Worm (Caenorhabditis elegans) whole organism, L4 larva: ENCODE measurements around the gene Y49F6B.19.

Experiments
- F10B5.3 ChIP-seq: sonication (generic microtip); optimal IDR thresholded peaks from 2 replicates; lab custom pipeline; 2016; ENCODE audit warnings: mild to moderate bottlenecking, missing genetic modification characterization, missing compliant biosample characterization
- R02D3.7 ChIP-seq: fragments of 150-350 bp; sonication (generic microtip); optimal IDR thresholded peaks from 3 replicates; lab custom pipeline; 2014; ENCODE audit warnings: missing biosample characterization, missing genetic modification characterization
- T20F7.1 ChIP-seq: fragments of 200-800 bp; sonication (Bioruptor generic); optimal IDR thresholded peaks from 2 replicates; lab custom pipeline; 2018; ENCODE audit warnings: mild to moderate bottlenecking, missing genetic modification characterization, missing compliant biosample characterization
- Y105C5A.15 ChIP-seq: fragments of 200-800 bp; sonication (Bioruptor generic); IDR thresholded peaks from 2 replicates; pipeline ENCODE4 v1.3.6; 2022; ENCODE audit warnings: missing genetic modification characterization, missing compliant biosample characterization
- Y48G9A.11 ChIP-seq: fragments of 200-800 bp; sonication (Bioruptor generic); IDR thresholded peaks from 2 replicates; pipeline ENCODE4 v1.3.6; 2022; ENCODE audit warnings: missing genetic modification reagents, missing genetic modification characterization, missing compliant biosample characterization
- ZK546.5 ChIP-seq, 2 experiments: sonication (generic microtip); optimal IDR thresholded peaks; 2 replicates each; lab custom pipeline; 2017; ENCODE audit warnings: missing biosample characterization in 2 of 2, missing genetic modification characterization in 2 of 2
- aha-1 ChIP-seq: fragments of 150-350 bp; peaks from one replicate; lab custom pipeline; 2014; ENCODE audit warnings: missing biosample characterization, missing genetic modification characterization
- ceh-44 ChIP-seq: fragments of 200-800 bp; sonication (Bioruptor generic); IDR thresholded peaks from 2 replicates; pipeline ENCODE4 v1.3.6; 2022; ENCODE audit warnings: missing genetic modification reagents, missing genetic modification characterization, missing compliant biosample characterization
- ceh-62 ChIP-seq: sonication (generic microtip); optimal IDR thresholded peaks from 2 replicates; lab custom pipeline; 2017; ENCODE audit warnings: missing biosample characterization, missing genetic modification characterization
- ceh-82 ChIP-seq: sonication (generic microtip); optimal IDR thresholded peaks from 2 replicates; lab custom pipeline; 2017; ENCODE audit warnings: missing biosample characterization, missing genetic modification characterization
- cey-2 ChIP-seq: sonication (generic microtip); optimal IDR thresholded peaks from 3 replicates; lab custom pipeline; 2017; ENCODE audit warnings: missing genetic modification characterization, mild to moderate bottlenecking, missing compliant biosample characterization, antibody characterized with exemption, borderline replicate concordance; ENCODE audit not compliant: insufficient read depth
- dmd-6 ChIP-seq: fragments of 200-800 bp; sonication (Bioruptor generic); IDR thresholded peaks from 2 replicates; pipeline ENCODE4 v1.3.6; 2022; ENCODE audit warnings: missing genetic modification reagents, missing genetic modification characterization, missing compliant biosample characterization
- dmd-8 ChIP-seq: fragments of 200-800 bp; sonication (Bioruptor generic); IDR thresholded peaks from 2 replicates; pipeline ENCODE4 v1.3.6; 2022; ENCODE audit warnings: missing genetic modification characterization, missing compliant biosample characterization
- dpl-1 ChIP-seq: fragments of 150-350 bp; optimal IDR thresholded peaks from 2 replicates; lab custom pipeline; 2014; ENCODE audit warnings: missing biosample characterization, missing genetic modification reagents, missing genetic modification characterization
- egl-27 ChIP-seq: sonication (generic microtip); optimal IDR thresholded peaks from 3 replicates; lab custom pipeline; 2017; ENCODE audit warnings: missing biosample characterization, missing genetic modification reagents, missing genetic modification characterization
- egl-43 ChIP-seq: fragments of 200-800 bp; sonication (Bioruptor generic); IDR thresholded peaks from 2 replicates; pipeline ENCODE4 v1.3.6; 2022; ENCODE audit warnings: missing genetic modification reagents, missing genetic modification characterization, missing compliant biosample characterization
- fkh-10 ChIP-seq: fragments of 150-350 bp; optimal IDR thresholded peaks from 2 replicates; lab custom pipeline; 2014; ENCODE audit warnings: missing biosample characterization, missing genetic modification reagents, missing genetic modification characterization
- fos-1 ChIP-seq: fragments of 150-350 bp; optimal IDR thresholded peaks from 2 replicates; lab custom pipeline; 2014; ENCODE audit warnings: missing biosample characterization, missing genetic modification characterization
- gei-8 ChIP-seq: fragments of 200-800 bp; sonication (Bioruptor generic); optimal IDR thresholded peaks from 2 replicates; lab custom pipeline; 2018; ENCODE audit warnings: mild to moderate bottlenecking, missing genetic modification characterization, missing compliant biosample characterization
- hlh-30 ChIP-seq: sonication (generic microtip); optimal IDR thresholded peaks from 2 replicates; lab custom pipeline; 2017; ENCODE audit warnings: antibody characterized with exemption, mild to moderate bottlenecking, missing genetic modification characterization, missing compliant biosample characterization; ENCODE audit not compliant: insufficient read depth
- hmg-1.1 ChIP-seq: fragments of 200-800 bp; sonication (Bioruptor generic); IDR thresholded peaks from 2 replicates; pipeline ENCODE4 v1.3.6; 2022; ENCODE audit warnings: missing genetic modification reagents, missing genetic modification characterization, missing compliant biosample characterization
- lim-7 ChIP-seq: fragments of 200-800 bp; sonication (Bioruptor generic); IDR thresholded peaks from 2 replicates; pipeline ENCODE4 v1.3.6; 2022; ENCODE audit warnings: missing genetic modification characterization, missing compliant biosample characterization
- lin-1 ChIP-seq: fragments of 200-800 bp; sonication (Bioruptor generic); IDR thresholded peaks from 2 replicates; pipeline ENCODE4 v1.3.6; 2022; ENCODE audit warnings: missing genetic modification reagents, missing genetic modification characterization, missing compliant biosample characterization
- lin-15B ChIP-seq: fragments of 150-350 bp; sonication (generic microtip); optimal IDR thresholded peaks from 3 replicates; lab custom pipeline; 2014; ENCODE audit warnings: missing biosample characterization, missing genetic modification characterization
- lin-29 ChIP-seq: fragments of 200-800 bp; sonication (Bioruptor generic); IDR thresholded peaks from 2 replicates; pipeline ENCODE4 v1.3.6; 2022; ENCODE audit warnings: missing genetic modification reagents, missing genetic modification characterization, missing compliant biosample characterization
- lin-39 ChIP-seq: fragments of 150-350 bp; optimal IDR thresholded peaks from 2 replicates; lab custom pipeline; 2014; ENCODE audit warnings: missing biosample characterization, missing genetic modification reagents, missing genetic modification characterization
- lir-3 ChIP-seq: sonication (generic microtip); optimal IDR thresholded peaks from 2 replicates; lab custom pipeline; 2016; ENCODE audit warnings: mild to moderate bottlenecking, missing genetic modification characterization, missing compliant biosample characterization
- lsy-2 ChIP-seq, 2 experiments: fragments of 150-350 bp in 1 of 2; sonication (generic microtip) in 1 of 2; optimal IDR thresholded peaks; 2 replicates each; lab custom pipeline; 2014 to 2017; ENCODE audit warnings: missing biosample characterization in 2 of 2, missing genetic modification characterization in 2 of 2
- mdl-1 ChIP-seq, 2 experiments: fragments of 150-350 bp in 1 of 2; sonication (generic microtip) in 1 of 2; optimal IDR thresholded peaks; 2 replicates each; lab custom pipeline; 2014 to 2017; ENCODE audit warnings: missing biosample characterization in 2 of 2, missing genetic modification characterization in 2 of 2
- mdt-29 ChIP-seq: fragments of 200-800 bp; sonication (Bioruptor generic); IDR thresholded peaks from 2 replicates; pipeline ENCODE4 v1.3.6; 2022; ENCODE audit warnings: missing genetic modification reagents, missing genetic modification characterization, missing compliant biosample characterization
- mep-1 ChIP-seq: fragments of 150-350 bp; sonication (generic microtip); optimal IDR thresholded peaks from 3 replicates; lab custom pipeline; 2014; ENCODE audit warnings: missing biosample characterization, missing genetic modification characterization
- mxl-2 ChIP-seq: fragments of 200-800 bp; sonication (Bioruptor generic); conservative IDR thresholded peaks from 2 replicates; pipeline ENCODE4 v1.3.6; 2022; ENCODE audit warnings: missing genetic modification reagents, missing genetic modification characterization, missing compliant biosample characterization
- nhr-111 ChIP-seq: fragments of 200-800 bp; sonication (Bioruptor generic); optimal IDR thresholded peaks from 2 replicates; lab custom pipeline; 2018; ENCODE audit warnings: mild to moderate bottlenecking, missing genetic modification characterization, missing compliant biosample characterization
- nhr-6 ChIP-seq: fragments of 150-350 bp; optimal IDR thresholded peaks from 2 replicates; lab custom pipeline; 2014; ENCODE audit warnings: missing biosample characterization, missing genetic modification characterization
- pha-4 ChIP-seq, 2 experiments: fragments of 150-350 bp in 1 of 2; fragments of 200-800 bp in 1 of 2; sonication (Bioruptor generic) in 1 of 2; IDR thresholded peaks in 1 of 2; optimal IDR thresholded peaks in 1 of 2; 2 replicates each; pipeline versions ENCODE4 v1.3.6 to Lab custom; 2014 to 2022; ENCODE audit warnings: missing genetic modification characterization in 2 of 2, missing genetic modification reagents in 2 of 2, missing biosample characterization in 1 of 2, missing compliant biosample characterization in 1 of 2
- php-3 ChIP-seq: fragments of 200-800 bp; sonication (Bioruptor generic); IDR thresholded peaks from 2 replicates; pipeline ENCODE4 v1.3.6; 2022; ENCODE audit warnings: missing genetic modification reagents, missing genetic modification characterization, missing compliant biosample characterization
- saeg-2 ChIP-seq: fragments of 200-800 bp; sonication (Bioruptor generic); IDR thresholded peaks from 2 replicates; pipeline ENCODE4 v1.3.6; 2022; ENCODE audit warnings: missing genetic modification reagents, missing genetic modification characterization, missing compliant biosample characterization
- sdz-12 ChIP-seq: fragments of 200-800 bp; sonication (Bioruptor generic); optimal IDR thresholded peaks from 2 replicates; lab custom pipeline; 2018; ENCODE audit warnings: mild to moderate bottlenecking, missing genetic modification characterization, missing compliant biosample characterization
- skn-1 ChIP-seq: fragments of 150-350 bp; optimal IDR thresholded peaks from 2 replicates; lab custom pipeline; 2014; ENCODE audit warnings: missing biosample characterization, missing genetic modification characterization
- snpc-4 ChIP-seq: fragments of 150-350 bp; optimal IDR thresholded peaks from 2 replicates; lab custom pipeline; 2014; ENCODE audit warnings: missing biosample characterization, missing genetic modification characterization
- spr-1 ChIP-seq: sonication (generic microtip); optimal IDR thresholded peaks from 2 replicates; lab custom pipeline; 2016; ENCODE audit warnings: mild to moderate bottlenecking, missing genetic modification characterization, missing compliant biosample characterization
- spr-3 ChIP-seq: fragments of 200-800 bp; sonication (Bioruptor generic); optimal IDR thresholded peaks from 2 replicates; lab custom pipeline; 2018; ENCODE audit warnings: mild to moderate bottlenecking, missing genetic modification characterization, missing compliant biosample characterization
- tag-97 ChIP-seq: fragments of 200-800 bp; sonication (Bioruptor generic); IDR thresholded peaks from 2 replicates; pipeline ENCODE4 v1.3.6; 2022; ENCODE audit warnings: missing genetic modification characterization, missing compliant biosample characterization
- unc-62 ChIP-seq, 3 experiments: fragments of 150-350 bp in 1 of 3; sonication (generic microtip); optimal IDR thresholded peaks in 2 of 3; peaks in 1 of 3; 1 replicate in 1 of 3; 2 replicates in 2 of 3; lab custom pipeline; 2014 to 2017; ENCODE audit warnings: missing biosample characterization in 3 of 3, missing genetic modification characterization in 3 of 3, missing genetic modification reagents in 3 of 3, missing genotype in 1 of 3

The Y49F6B.19 gene

DNA sequence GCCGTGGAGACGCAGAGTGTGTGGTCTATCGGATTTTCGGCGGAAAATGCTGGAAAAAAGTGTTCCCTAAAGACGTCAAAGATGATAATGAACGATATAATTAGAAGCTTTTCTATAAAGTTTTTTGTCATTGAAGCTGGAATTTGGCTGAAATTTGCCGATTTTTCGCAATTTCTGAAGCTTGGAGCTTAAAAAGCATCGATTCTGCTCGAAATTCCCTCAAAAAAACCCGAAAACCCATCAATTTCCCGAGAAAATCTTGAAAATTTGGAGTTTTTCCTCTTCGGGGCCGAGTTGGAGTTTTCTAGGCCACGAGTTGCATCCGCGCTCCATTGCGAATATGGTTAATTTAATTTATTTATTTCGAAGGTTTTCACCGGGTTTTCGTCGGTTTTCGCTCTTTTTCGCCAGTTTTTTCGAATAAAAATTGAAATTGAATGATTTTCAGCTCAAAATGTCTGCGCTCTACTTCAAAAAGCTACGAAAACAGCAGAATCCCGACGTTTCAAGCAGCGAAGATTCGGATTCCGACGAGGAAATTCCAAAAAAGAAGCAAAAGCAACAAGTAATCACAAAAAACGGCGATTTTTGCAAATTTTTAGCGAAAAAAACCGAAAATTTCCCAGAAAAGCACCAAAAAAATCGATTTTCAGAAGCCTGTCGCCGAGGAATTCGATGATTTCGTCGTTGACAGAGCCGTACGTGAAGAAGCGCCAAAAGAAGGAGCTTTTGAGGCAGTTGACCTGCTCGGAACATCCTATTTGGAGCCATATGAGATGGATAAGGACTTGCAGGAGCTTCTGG is 9.4 kb downstream of the Y49F6B.19 start, which contains the start of the genes col-71 and Y49F6B.2 (continued):
- TF ChIP-seq ceh-62 (no peak), dmd-6 (GFP tag; lab: Robert Waterston, UW) (peak; percentile 45), fos-1 (tag; lab: Kevin White, UChicago) (no peak), lim-7 (GFP tag; lab: Robert Waterston, UW) (no peak), hmg-1.1 (GFP tag; lab: Robert Waterston, UW) (0 out of 2 replicates have a peak, but pooled peaks have one; percentile 36), aha-1 (tag; lab: Kevin White, UChicago) (no peak), mxl-2 (GFP tag; lab: Robert Waterston, UW) (no peak), lin-15B (tag; lab: Kevin White, UChicago) (peak; percentile 40), hlh-30 (peak; percentile 22), lsy-2 (tag; optimal IDR thresholded peaks at IDR 0.05; lab: Kevin White, UChicago) (peak in 1 of 2 experiments; percentile 85), ceh-44 (peak; percentile 48; the same call in 1 of the 2 replicates), T20F7.1 (no peak), ceh-82 (tag; lab: Kevin White, UChicago) (no peak), lin-39 (no peak), sdz-12 (GFP tag; lab: Kevin White, UChicago) (no peak), cey-2 (tag; lab: Kevin White, UChicago) (no peak), lin-1 (GFP tag; lab: Robert Waterston, UW) (no peak), ZK546.5 (tag; optimal IDR thresholded peaks at IDR 0.05; lab: Kevin White, UChicago) (no peak), nhr-111 (no peak)

DNA sequence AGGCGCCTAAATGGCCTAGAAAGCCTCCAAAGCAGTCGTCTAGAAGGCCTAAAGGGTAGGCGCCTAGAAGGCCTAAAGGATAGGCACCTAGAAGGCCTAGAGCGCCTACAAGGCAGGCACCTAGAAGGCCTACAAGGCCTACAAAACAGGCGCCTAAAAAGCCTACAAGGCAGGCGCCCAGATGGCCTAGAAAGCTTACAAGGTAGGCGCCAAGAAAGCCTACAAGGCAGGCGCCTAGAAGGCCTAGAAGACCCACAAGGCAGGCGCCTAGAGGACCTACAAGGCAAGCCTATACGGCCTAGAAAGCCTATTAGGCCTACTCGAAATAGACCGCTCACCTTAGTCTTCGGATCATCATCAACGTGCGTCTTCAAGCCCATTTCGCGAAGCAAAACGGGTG is 10.1 kb downstream of the Y49F6B.19 start:
- no peak for TF ChIP-seq Y48G9A.11
- peak; percentile 61; the same call in 1 of the 2 replicates for TF ChIP-seq egl-43 (GFP tag; lab: Robert Waterston, UW)
- no peak for TF ChIP-seq tag-97 (GFP tag; lab: Robert Waterston, UW)
- TF ChIP-seq aha-1 (tag; lab: Kevin White, UChicago) = peak; percentile 94
- no peak for TF ChIP-seq egl-27
- 0 out of 2 replicates have a peak, but pooled peaks have one; percentile 43 for TF ChIP-seq Y105C5A.15 (GFP tag; lab: Robert Waterston, UW)
- no peak for TF ChIP-seq sdz-12 (GFP tag; lab: Kevin White, UChicago)
- peak in 1 of 2 experiments; percentile 67 for TF ChIP-seq unc-62 (GFP tag; optimal IDR thresholded peaks at IDR 0.05 in 1 of 2; lab: Kevin White, UChicago)
- TF ChIP-seq unc-62 (tag; optimal IDR thresholded peaks at IDR 0.05; lab: Kevin White, UChicago) = no peak
- no peak for TF ChIP-seq spr-3
- TF ChIP-seq mdt-29 (GFP tag; lab: Robert Waterston, UW) = no peak
- peak; percentile 15; the same call in 1 of the 2 replicates for TF ChIP-seq pha-4 (GFP tag; IDR thresholded peaks at IDR 0.05; lab: Robert Waterston, UW)
- TF ChIP-seq pha-4 (tag; optimal IDR thresholded peaks at IDR 0.05; lab: Kevin White, UChicago) = no peak
- no peak for TF ChIP-seq gei-8 (GFP tag; lab: Kevin White, UChicago)
- no peak for TF ChIP-seq spr-1 (tag; lab: Kevin White, UChicago)

DNA sequence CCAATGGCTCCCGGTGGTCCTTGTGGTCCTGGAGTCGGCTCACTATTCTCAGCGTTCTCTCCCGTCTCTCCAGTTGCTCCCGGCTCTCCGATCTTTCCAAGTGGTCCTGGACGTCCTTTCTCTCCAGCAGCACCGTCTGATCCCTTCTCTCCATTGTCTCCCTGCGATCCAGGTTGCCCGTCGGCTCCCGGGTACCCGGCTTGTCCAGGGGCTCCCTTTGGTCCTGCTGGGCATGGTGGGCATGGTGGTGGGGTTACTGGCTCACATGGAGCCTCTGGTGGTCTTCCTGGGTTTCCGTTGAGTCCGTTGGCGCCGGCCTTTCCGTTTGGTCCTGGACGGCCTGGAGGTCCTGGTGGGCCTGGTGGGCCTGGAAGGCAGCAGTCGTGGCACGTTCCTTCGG is 11.8 kb downstream of the Y49F6B.19 start:
- TF ChIP-seq snpc-4 = no peak
- TF ChIP-seq skn-1 (tag; lab: Kevin White, UChicago) = no peak
- no peak for TF ChIP-seq hmg-1.1 (GFP tag; lab: Robert Waterston, UW)
- TF ChIP-seq spr-1 (tag; lab: Kevin White, UChicago) = peak; percentile 7
- TF ChIP-seq spr-3 = no peak
- TF ChIP-seq dpl-1 (GFP tag; lab: Kevin White, UChicago) = no peak
- no peak for TF ChIP-seq F10B5.3
- no peak for TF ChIP-seq dmd-8 (GFP tag; lab: Robert Waterston, UW)
- no peak for TF ChIP-seq Y48G9A.11
- peak; percentile 65; the same call in 1 of the 2 replicates for TF ChIP-seq egl-43 (GFP tag; lab: Robert Waterston, UW)
- TF ChIP-seq aha-1 (tag; lab: Kevin White, UChicago) = no peak
- no peak for TF ChIP-seq nhr-6 (tag; lab: Kevin White, UChicago)
- TF ChIP-seq php-3 (GFP tag; lab: Robert Waterston, UW) = peak; percentile 31; the same call in 1 of the 2 replicates
- TF ChIP-seq unc-62 (GFP tag; optimal IDR thresholded peaks at IDR 0.05 in 1 of 2; lab: Kevin White, UChicago) = no peak
- TF ChIP-seq unc-62 (tag; optimal IDR thresholded peaks at IDR 0.05; lab: Kevin White, UChicago) = no peak
- no peak for TF ChIP-seq hlh-30
- TF ChIP-seq R02D3.7 = no peak
- no peak for TF ChIP-seq fkh-10
- TF ChIP-seq mdl-1 (tag; optimal IDR thresholded peaks at IDR 0.05; lab: Kevin White, UChicago) = no peak
- no peak for TF ChIP-seq saeg-2 (GFP tag; lab: Robert Waterston, UW)
- no peak for TF ChIP-seq mep-1
- no peak for TF ChIP-seq lir-3 (tag; lab: Kevin White, UChicago)
- TF ChIP-seq tag-97 (GFP tag; lab: Robert Waterston, UW) = no peak
- no peak for TF ChIP-seq lin-29 (GFP tag; lab: Robert Waterston, UW)
